Fruit fly (Drosophila melanogaster) whole organism, adult: ENCODE measurements around the gene Daao2.
A peak's percentile ranks its signal among the peaks of the same experiment; 100 is the strongest.

Experiments
- CG11617 ChIP-seq: fragments of 200-800 bp; sonication (Bioruptor generic); optimal IDR thresholded peaks from 2 replicates; lab custom pipeline; 2017; ENCODE audit warnings: mild to moderate bottlenecking, missing biosample characterization, missing genetic modification reagents, missing genetic modification characterization
- CG12768 ChIP-seq: fragments of 200-800 bp; sonication (Bioruptor generic); optimal IDR thresholded peaks from 2 replicates; lab custom pipeline; 2017; ENCODE audit warnings: missing biosample characterization, missing genetic modification characterization, mild to moderate bottlenecking, moderate library complexity, missing genetic modification reagents
- CG14711 ChIP-seq: fragments of 200-800 bp; sonication (Bioruptor generic); optimal IDR thresholded peaks from 2 replicates; lab custom pipeline; 2018; ENCODE audit warnings: missing biosample characterization, mild to moderate bottlenecking, missing genetic modification characterization, moderate library complexity
- CG1620 ChIP-seq: fragments of 200-800 bp; sonication (Bioruptor generic); optimal IDR thresholded peaks from 2 replicates; lab custom pipeline; 2016; ENCODE audit warnings: missing biosample characterization, missing genetic modification characterization
- CG33017 ChIP-seq: fragments of 200-800 bp; sonication (Bioruptor generic); optimal IDR thresholded peaks from 2 replicates; lab custom pipeline; 2018; ENCODE audit warnings: missing biosample characterization, mild to moderate bottlenecking, missing genetic modification characterization, moderate library complexity
- CG5204 ChIP-seq: fragments of 200-800 bp; sonication (Bioruptor generic); optimal IDR thresholded peaks from 2 replicates; lab custom pipeline; 2016; ENCODE audit warnings: missing biosample characterization, missing genetic modification characterization
- CG7045 ChIP-seq: fragments of 200-800 bp; sonication (Bioruptor generic); optimal IDR thresholded peaks from 2 replicates; lab custom pipeline; 2017; ENCODE audit warnings: missing biosample characterization, mild to moderate bottlenecking, missing genetic modification characterization
- CG7101 ChIP-seq: fragments of 200-800 bp; sonication (Bioruptor generic); optimal IDR thresholded peaks from 2 replicates; lab custom pipeline; 2018; ENCODE audit warnings: missing biosample characterization, mild to moderate bottlenecking, missing genetic modification characterization, moderate library complexity
- Clk ChIP-seq: fragments of 200-800 bp; sonication (Bioruptor generic); optimal IDR thresholded peaks from 2 replicates; lab custom pipeline; 2017; ENCODE audit warnings: missing biosample characterization, missing genetic modification characterization
- Crg-1 ChIP-seq: fragments of 200-800 bp; sonication (Bioruptor generic); optimal IDR thresholded peaks from 2 replicates; lab custom pipeline; 2016; ENCODE audit warnings: missing biosample characterization, missing genetic modification characterization
- Hr96 ChIP-seq: fragments of 200-800 bp; sonication (Bioruptor generic); optimal IDR thresholded peaks from 2 replicates; lab custom pipeline; 2016; ENCODE audit warnings: missing biosample characterization, missing genetic modification characterization
- Mnt ChIP-seq: fragments of 200-800 bp; sonication (Bioruptor generic); optimal IDR thresholded peaks from 2 replicates; lab custom pipeline; 2016; ENCODE audit warnings: missing biosample characterization, mild to moderate bottlenecking, missing genetic modification characterization
- bab1 ChIP-seq: fragments of 200-800 bp; sonication (Bioruptor generic); optimal IDR thresholded peaks from 3 replicates; lab custom pipeline; 2019; ENCODE audit warnings: missing biosample characterization, mild to moderate bottlenecking, missing genetic modification characterization, moderate library complexity
- cic ChIP-seq: fragments of 200-800 bp; sonication (Bioruptor generic); optimal IDR thresholded peaks from 2 replicates; lab custom pipeline; 2017; ENCODE audit warnings: missing biosample characterization, mild to moderate bottlenecking, missing genetic modification characterization, moderate library complexity
- cnc ChIP-seq, 2 experiments: fragments of >200 bp; optimal IDR thresholded peaks; 2 replicates each; lab custom pipeline; 2017
- kay ChIP-seq: fragments of 200-800 bp; sonication (Bioruptor generic); peaks from one replicate; lab custom pipeline; 2016; ENCODE audit warnings: missing biosample characterization, missing genetic modification characterization, borderline replicate concordance
- ovo ChIP-seq: fragments of 200-800 bp; sonication (Bioruptor generic); optimal IDR thresholded peaks from 2 replicates; lab custom pipeline; 2016; ENCODE audit warnings: missing biosample characterization, missing genetic modification characterization
- pad ChIP-seq: fragments of 200-800 bp; sonication (Bioruptor generic); optimal IDR thresholded peaks from 3 replicates; lab custom pipeline; 2017; ENCODE audit warnings: missing biosample characterization, missing genetic modification characterization, mild to moderate bottlenecking, moderate library complexity, missing genetic modification reagents
- tj ChIP-seq: fragments of 200-800 bp; sonication (Bioruptor generic); optimal IDR thresholded peaks from 3 replicates; lab custom pipeline; 2017; ENCODE audit warnings: missing biosample characterization, mild to moderate bottlenecking, missing genetic modification characterization, moderate library complexity
- toe ChIP-seq: fragments of 200-800 bp; sonication (Bioruptor generic); optimal IDR thresholded peaks from 2 replicates; lab custom pipeline; 2016; ENCODE audit warnings: missing biosample characterization, missing genetic modification characterization

The Daao2 gene

DNA sequence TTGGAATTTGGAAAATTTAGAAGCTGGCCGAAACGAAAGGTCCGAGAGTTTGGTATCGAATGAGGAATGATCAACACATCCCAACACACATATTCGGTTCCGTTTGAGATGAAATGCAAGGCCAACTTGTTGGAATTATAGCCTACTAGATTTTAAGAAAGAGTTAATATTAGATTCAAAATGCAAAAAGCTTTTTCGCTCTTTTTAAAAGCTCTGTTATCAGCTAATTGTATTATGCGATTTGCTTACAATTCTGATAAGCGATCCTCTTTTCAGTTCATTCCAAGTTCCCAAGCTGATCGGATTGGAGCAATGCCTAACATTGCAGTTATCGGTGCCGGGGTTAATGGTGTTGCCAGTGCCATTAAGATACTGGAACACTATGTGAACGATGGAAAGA is at the start of gene Daao2, which contains the start of gene CG17377:
Gene Daao2 (plus strand): TSS at position 272 of the 400 bp plus-strand sequence.
Gene CG17377 (minus strand): TSS at position 101 of the 400 bp plus-strand sequence.
- no peak for TF ChIP-seq CG12768 (GFP tag; lab: Kevin White, UChicago)
- TF ChIP-seq tj (GFP tag; lab: Kevin White, UChicago), result no peak
- TF ChIP-seq CG11617, result no peak
- TF ChIP-seq kay (GFP tag; lab: Kevin White, UChicago), result no peak
- TF ChIP-seq Mnt (GFP tag; lab: Kevin White, UChicago), result no peak
- no peak for TF ChIP-seq Clk (GFP tag; lab: Kevin White, UChicago)
- no peak for TF ChIP-seq cnc (optimal IDR thresholded peaks at IDR 0.05; lab: Kevin White, UChicago)
- no peak for TF ChIP-seq CG7101
- no peak for TF ChIP-seq Crg-1 (GFP tag; lab: Kevin White, UChicago)
- no peak for TF ChIP-seq cic
- no peak for TF ChIP-seq CG33017 (tag; lab: Kevin White, UChicago)
- no peak for TF ChIP-seq Hr96 (GFP tag; lab: Kevin White, UChicago)
- TF ChIP-seq CG1620 (GFP tag; lab: Kevin White, UChicago), result no peak

DNA sequence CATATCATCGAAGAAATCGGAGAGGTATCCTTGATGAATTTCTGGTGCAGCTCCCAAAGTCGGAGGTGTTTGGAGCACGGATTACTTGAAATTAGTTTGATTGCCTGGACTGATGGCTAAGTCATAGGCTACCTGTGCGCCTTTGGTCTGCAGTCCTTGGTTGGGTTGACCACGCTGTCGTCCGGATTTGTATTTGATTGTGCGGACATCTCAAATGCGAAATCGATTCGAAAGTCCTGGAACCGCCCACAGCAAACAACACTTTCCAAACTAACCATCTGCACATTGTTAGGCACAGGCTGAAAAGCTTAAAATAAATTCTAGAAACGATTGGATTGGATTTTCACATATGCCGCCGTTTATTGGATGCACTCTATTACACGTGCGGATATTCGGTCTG is 43.3 kb upstream of the Daao2 start, which contains the start of gene CG11322:
Gene CG11322 (minus strand): TSS at position 101 of the 400 bp plus-strand sequence.
- TF ChIP-seq cnc (optimal IDR thresholded peaks at IDR 0.05; lab: Kevin White, UChicago), result no peak
- TF ChIP-seq kay (GFP tag; lab: Kevin White, UChicago), result no peak
- no peak for TF ChIP-seq Mnt (GFP tag; lab: Kevin White, UChicago)
- TF ChIP-seq cic, result no peak
- no peak for TF ChIP-seq toe
- TF ChIP-seq CG7101, result no peak
- no peak for TF ChIP-seq CG7045
- TF ChIP-seq CG14711 (tag; lab: Kevin White, UChicago), result no peak
- TF ChIP-seq CG1620 (GFP tag; lab: Kevin White, UChicago), result no peak

DNA sequence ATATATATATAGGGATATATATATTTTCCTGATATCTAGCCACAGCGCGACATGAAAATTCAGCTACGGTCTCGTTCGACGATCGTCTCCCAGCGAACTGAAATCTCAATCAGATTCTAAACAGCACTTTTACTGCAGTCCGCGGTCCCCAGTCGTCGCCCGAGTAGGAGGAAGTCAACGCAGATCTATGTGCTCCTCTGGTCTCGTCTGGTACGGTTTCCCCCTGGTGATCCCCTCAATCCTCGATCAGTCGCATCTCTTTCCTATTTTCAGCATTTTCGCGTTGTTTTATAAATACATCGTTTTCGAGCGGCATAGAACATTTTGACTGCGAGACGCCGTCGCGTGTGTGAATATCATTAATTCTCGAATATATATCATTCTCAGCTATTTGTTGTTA is 30.2 kb upstream of the Daao2 start, which contains the start of gene LUBEL:
Gene LUBEL (minus strand): TSS at position 101 of the 400 bp plus-strand sequence.
- TF ChIP-seq kay (GFP tag; lab: Kevin White, UChicago), result no peak
- TF ChIP-seq CG1620 (GFP tag; lab: Kevin White, UChicago), result no peak
- TF ChIP-seq CG33017 (tag; lab: Kevin White, UChicago), result no peak
- no peak for TF ChIP-seq CG11617
- TF ChIP-seq toe, result no peak
- TF ChIP-seq CG7101, result no peak
- TF ChIP-seq Mnt (GFP tag; lab: Kevin White, UChicago), result no peak
- TF ChIP-seq cic, result no peak
- TF ChIP-seq Hr96 (GFP tag; lab: Kevin White, UChicago), result no peak
- TF ChIP-seq cnc (optimal IDR thresholded peaks at IDR 0.05; lab: Kevin White, UChicago), result no peak
- no peak for TF ChIP-seq Clk (GFP tag; lab: Kevin White, UChicago)
- TF ChIP-seq CG5204 (GFP tag; lab: Kevin White, UChicago), result no peak
- TF ChIP-seq CG7045, result no peak
- TF ChIP-seq Crg-1 (GFP tag; lab: Kevin White, UChicago), result no peak

DNA sequence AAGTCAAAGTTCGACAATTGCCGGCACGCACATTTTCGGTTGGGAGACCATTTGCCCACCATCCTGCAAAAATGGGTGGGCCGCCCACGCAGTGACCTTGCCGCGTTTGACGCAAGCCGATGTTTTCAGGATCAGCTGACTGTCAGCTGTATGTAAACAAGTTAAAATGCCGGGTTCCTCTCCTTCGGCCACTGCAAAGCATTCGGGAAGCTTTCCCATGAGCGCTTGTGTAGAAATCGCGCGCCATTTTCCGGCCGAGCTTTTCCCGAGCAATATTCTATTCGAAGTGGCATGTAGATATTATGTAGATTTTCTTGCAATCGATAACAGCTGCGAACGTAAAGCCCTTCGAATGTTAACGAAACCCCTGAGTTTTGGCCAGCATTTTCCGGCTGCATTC is 29.2 kb upstream of the Daao2 start, which contains the start of gene CG17378:
Gene CG17378 (plus strand): TSS at position 397 of the 400 bp plus-strand sequence.
- TF ChIP-seq toe (no peak), cic (no peak), CG1620 (GFP tag; lab: Kevin White, UChicago) (no peak), cnc (optimal IDR thresholded peaks at IDR 0.05; lab: Kevin White, UChicago) (no peak), CG33017 (tag; lab: Kevin White, UChicago) (no peak), ovo (no peak)

DNA sequence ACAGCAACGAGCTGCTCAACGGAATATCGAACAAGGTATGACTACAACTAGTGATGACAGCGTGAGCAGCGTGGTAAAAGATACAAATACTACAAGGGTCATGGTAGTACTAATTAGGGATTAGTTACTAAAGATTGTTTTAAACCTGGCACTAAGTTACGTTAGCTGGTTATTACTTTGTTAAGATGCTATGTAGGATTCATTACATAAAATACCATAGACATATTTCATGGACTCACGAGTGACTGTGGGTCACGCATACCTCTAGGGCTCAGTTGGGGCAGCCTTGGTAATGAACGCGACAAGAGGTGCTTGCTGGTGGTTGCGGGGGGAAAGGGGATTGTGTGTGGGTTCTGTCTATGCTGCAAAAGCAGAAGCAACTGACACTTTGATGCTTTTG is 28.0 kb upstream of the Daao2 start:
- TF ChIP-seq CG33017 (tag; lab: Kevin White, UChicago) (peak; percentile 13), CG5204 (GFP tag; lab: Kevin White, UChicago) (peak; percentile 22), kay (GFP tag; lab: Kevin White, UChicago) (no peak), CG7045 (peak; percentile 16), tj (GFP tag; lab: Kevin White, UChicago) (peak; percentile 12), Hr96 (GFP tag; lab: Kevin White, UChicago) (peak; percentile 4), CG14711 (tag; lab: Kevin White, UChicago) (no peak), bab1 (GFP tag; lab: Kevin White, UChicago) (no peak)

DNA sequence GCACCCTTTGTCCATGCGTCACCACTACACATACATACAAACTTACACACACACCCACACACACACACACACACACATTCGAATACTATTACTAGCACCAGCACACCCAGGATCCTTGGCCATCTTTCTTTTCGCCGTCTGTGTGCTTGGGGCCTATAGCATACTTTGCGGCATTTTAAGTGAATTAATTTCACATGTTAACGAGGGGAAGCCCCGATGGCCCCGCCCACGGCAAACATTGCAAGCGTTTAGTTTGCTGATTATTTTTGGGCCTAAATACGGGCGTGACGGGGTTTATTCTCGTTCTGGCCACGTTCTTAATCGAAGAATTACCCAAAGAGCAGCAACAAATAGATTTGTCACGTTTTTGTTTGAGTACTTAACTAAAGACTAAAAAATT is 19.4 kb upstream of the Daao2 start:
- no peak for TF ChIP-seq Mnt (GFP tag; lab: Kevin White, UChicago)
- TF ChIP-seq bab1 (GFP tag; lab: Kevin White, UChicago), result no peak
- no peak for TF ChIP-seq CG14711 (tag; lab: Kevin White, UChicago)
- TF ChIP-seq cnc (optimal IDR thresholded peaks at IDR 0.05; lab: Kevin White, UChicago), result no peak
- peak; percentile 26 for TF ChIP-seq pad

DNA sequence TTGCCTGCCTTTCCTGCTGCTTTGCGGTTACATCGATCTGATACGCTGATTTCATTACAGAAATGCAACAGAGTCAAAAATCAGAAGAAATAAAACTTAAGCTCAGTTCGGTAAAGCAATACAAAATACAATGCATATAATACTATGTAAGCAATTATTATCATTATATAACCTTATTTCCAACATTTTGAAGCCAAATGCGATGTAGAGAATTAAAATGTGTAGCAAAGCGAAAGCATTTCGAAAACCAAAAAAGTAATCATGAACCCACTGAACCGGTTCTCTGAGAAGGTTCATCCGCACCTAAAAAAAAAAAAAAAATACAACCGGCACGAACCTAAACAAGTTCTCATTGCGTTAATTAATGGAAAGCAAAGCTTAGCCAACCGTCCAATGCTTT is 18.6 kb upstream of the Daao2 start:
- TF ChIP-seq kay (GFP tag; lab: Kevin White, UChicago) (peak; percentile 91), tj (GFP tag; lab: Kevin White, UChicago) (peak; percentile 33), cnc (optimal IDR thresholded peaks at IDR 0.05; lab: Kevin White, UChicago) (no peak)
